Worm (Caenorhabditis elegans): Measurements from ENCODE around the gene clh-5.

The clh-5 gene

DNA sequence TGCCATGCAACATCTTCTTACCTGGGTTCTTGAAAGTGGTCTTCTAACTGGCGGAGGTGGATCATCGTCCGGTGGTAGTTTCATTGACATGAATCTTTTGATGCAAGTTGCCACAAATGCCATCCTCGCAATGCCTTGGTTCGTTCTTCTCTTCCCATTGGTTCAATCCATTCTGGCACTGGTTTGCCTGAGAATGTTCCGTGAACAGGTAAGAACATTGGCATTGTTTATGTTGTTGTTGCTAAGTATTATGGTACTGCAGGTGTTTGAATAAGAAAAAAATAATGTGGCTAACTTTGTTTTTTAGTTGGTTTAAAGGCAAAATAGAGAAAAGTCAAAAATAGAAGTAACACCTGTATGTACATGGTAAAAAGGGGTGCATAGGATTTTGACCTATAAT, 45.4 kb upstream of the clh-5 start:
- TF ChIP-seq cebp-1 (GFP tag; IDR thresholded peaks at IDR 0.05), result no peak
- no peak for TF ChIP-seq cebp-1 (tag; optimal IDR thresholded peaks at IDR 0.05)
- TF ChIP-seq nhr-80 (tag; optimal IDR thresholded peaks at IDR 0.05), result no peak
- TF ChIP-seq B0035.1 (tag; optimal IDR thresholded peaks at IDR 0.05), result no peak
- TF ChIP-seq zim-3 (tag; optimal IDR thresholded peaks at IDR 0.05), result no peak
- no peak for TF ChIP-seq F39B2.1 (GFP tag; IDR thresholded peaks at IDR 0.05)
- TF ChIP-seq ceh-79 (tag; optimal IDR thresholded peaks at IDR 0.05), result no peak
- TF ChIP-seq ztf-22 (GFP tag; optimal IDR thresholded peaks at IDR 0.05), result no peak
- TF ChIP-seq pha-4 (tag; optimal IDR thresholded peaks at IDR 0.05), result no peak
- TF ChIP-seq efl-1 (GFP tag; optimal IDR thresholded peaks at IDR 0.05), result no peak
- TF ChIP-seq bed-2 (GFP tag; IDR thresholded peaks at IDR 0.05), result no peak
- no peak for TF ChIP-seq xnd-1 (tag; optimal IDR thresholded peaks at IDR 0.05)

ce11 chrII:9141110-9141509, 42.7 kb upstream of the clh-5 start:
- no peak for TF ChIP-seq Y53F4B.3 (GFP tag; IDR thresholded peaks at IDR 0.05)
- no peak for TF ChIP-seq hlh-12 (tag; optimal IDR thresholded peaks at IDR 0.05)

ce11 chrII:9139172-9139700, 40.8 kb upstream of the clh-5 start, which contains the start of gene Y9C2UA.1:
TSS of gene Y9C2UA.1 (plus strand) at chrII:9139650.
- TF ChIP-seq C06A6.2 (GFP tag; conservative IDR thresholded peaks at IDR 0.05) (no peak), cebp-2 (GFP tag; IDR thresholded peaks at IDR 0.05) (no peak)

ce11 chrII:9137803-9138202, 39.4 kb upstream of the clh-5 start, which contains the start of gene C16D2.3:
TSS of gene C16D2.3 (plus strand) at chrII:9138103.
- no peak for TF ChIP-seq rpc-1 (optimal IDR thresholded peaks at IDR 0.05)
- no peak for TF ChIP-seq rpc-1 (tag; optimal IDR thresholded peaks at IDR 0.05)
- no peak for TF ChIP-seq atf-7 (tag; optimal IDR thresholded peaks at IDR 0.05)
- TF ChIP-seq T26A5.8 (tag; optimal IDR thresholded peaks at IDR 0.05), result no peak
- TF ChIP-seq rcor-1 (GFP tag; IDR thresholded peaks at IDR 0.05), result no peak
- no peak for TF ChIP-seq T07F8.4 (tag; optimal IDR thresholded peaks at IDR 0.05)
- no peak for TF ChIP-seq him-1 (tag; optimal IDR thresholded peaks at IDR 0.05)
- no peak for TF ChIP-seq madf-10 (tag; optimal IDR thresholded peaks at IDR 0.05)
- TF ChIP-seq ztf-28 (GFP tag; IDR thresholded peaks at IDR 0.05), result no peak
- no peak for TF ChIP-seq madf-6 (GFP tag; IDR thresholded peaks at IDR 0.05)
- TF ChIP-seq xnd-1 (tag; optimal IDR thresholded peaks at IDR 0.05), result no peak
- TF ChIP-seq ztf-26 (tag; optimal IDR thresholded peaks at IDR 0.05), result no peak
- TF ChIP-seq madf-3 (GFP tag; IDR thresholded peaks at IDR 0.05), result no peak
- TF ChIP-seq Y79H2A.3 (GFP tag; conservative IDR thresholded peaks at IDR 0.05), result no peak
- no peak for TF ChIP-seq dox-1 (GFP tag; IDR thresholded peaks at IDR 0.05)
- TF ChIP-seq lin-54 (GFP tag; optimal IDR thresholded peaks at IDR 0.05), result no peak
- no peak for TF ChIP-seq chd-7 (tag; optimal IDR thresholded peaks at IDR 0.05)
- TF ChIP-seq Y53F4B.3 (GFP tag; IDR thresholded peaks at IDR 0.05), result no peak
- TF ChIP-seq tlf-1 (GFP tag; optimal IDR thresholded peaks at IDR 0.05), result no peak

ce11 chrII:9135878-9136277, 37.5 kb upstream of the clh-5 start, which contains the start of gene nlp-78:
TSS of gene nlp-78 (plus strand) at chrII:9136178.
- TF ChIP-seq aptf-3 (GFP tag; IDR thresholded peaks at IDR 0.05) (no peak), nfya-1 (tag; optimal IDR thresholded peaks at IDR 0.05; ENCODE audit: borderline replicate concordance, insufficient read depth) (no peak), rec-8 (tag; optimal IDR thresholded peaks at IDR 0.05) (no peak), ama-1 (optimal IDR thresholded peaks at IDR 0.05) (no peak), ama-1 (GFP tag; optimal IDR thresholded peaks at IDR 0.05) (no peak), gei-17 (GFP tag; optimal IDR thresholded peaks at IDR 0.05) (no peak), fkh-3 (tag; optimal IDR thresholded peaks at IDR 0.05) (no peak), T07F8.4 (tag; optimal IDR thresholded peaks at IDR 0.05) (no peak), F57C9.4 (tag; optimal IDR thresholded peaks at IDR 0.05) (no peak), egl-44 (GFP tag; IDR thresholded peaks at IDR 0.05) (no peak), Y95B8A.8 (GFP tag; IDR thresholded peaks at IDR 0.05) (no peak), Y56A3A.18 (GFP tag; IDR thresholded peaks at IDR 0.05) (no peak)
